Worm (Caenorhabditis elegans): Measurements from ENCODE around the gene F48G7.13.

- no peak for TF ChIP-seq sox-2 (GFP tag; IDR thresholded peaks at IDR 0.05)
- TF ChIP-seq pha-4 (tag; optimal IDR thresholded peaks at IDR 0.05): no peak
- no peak for TF ChIP-seq nhr-11 (tag; optimal IDR thresholded peaks at IDR 0.05)
- TF ChIP-seq tbx-7 (tag; optimal IDR thresholded peaks at IDR 0.05): no peak
- TF ChIP-seq F13H6.1 (tag; optimal IDR thresholded peaks at IDR 0.05): no peak
- TF ChIP-seq T23F11.4 (GFP tag; optimal IDR thresholded peaks at IDR 0.05): no peak
- no peak for TF ChIP-seq Y22D7AL.16 (tag; optimal IDR thresholded peaks at IDR 0.05)
- TF ChIP-seq nhr-232 (tag; optimal IDR thresholded peaks at IDR 0.05): no peak
- no peak for TF ChIP-seq hlh-30 (tag; optimal IDR thresholded peaks at IDR 0.05; ENCODE audit: insufficient read depth)
- TF ChIP-seq lim-6 (tag; optimal IDR thresholded peaks at IDR 0.05): no peak
- no peak for TF ChIP-seq ceh-48 (tag; optimal IDR thresholded peaks at IDR 0.05)
- TF ChIP-seq pat-9 (tag; optimal IDR thresholded peaks at IDR 0.05): no peak
- no peak for TF ChIP-seq ztf-16 (tag; optimal IDR thresholded peaks at IDR 0.05)
- no peak for TF ChIP-seq ceh-22 (tag; optimal IDR thresholded peaks at IDR 0.05)
Measured at ce11 chrV:590182-590581, 25.2 kb upstream of the F48G7.13 start, which contains the start of gene ZK488.6.
